Fruit fly (Drosophila melanogaster): ENCODE measurements around the gene Ncoa6.

Ncoa6 gene

dm6 chr2L:5326414-5327265 is at the start of gene Ncoa6, which contains the start of gene cype (continued):
- TF ChIP-seq Awh (GFP tag; IDR thresholded peaks at IDR 0.05) (0 out of 2 replicates have a peak, but pooled peaks have one; percentile 5), CG10366 (GFP tag; IDR thresholded peaks at IDR 0.05) (peak; percentile 31), Oli (tag; optimal IDR thresholded peaks at IDR 0.05) (peak; percentile 38), slbo (GFP tag; IDR thresholded peaks at IDR 0.05) (peak; percentile 57), seq (GFP tag; IDR thresholded peaks at IDR 0.05) (no peak; the same call in 1 of the 2 replicates), CG4424 (GFP tag; optimal IDR thresholded peaks at IDR 0.05) (peak; percentile 35), CG33213 (GFP tag; optimal IDR thresholded peaks at IDR 0.05) (peak; percentile 17), Max (GFP tag; optimal IDR thresholded peaks at IDR 0.05) (no peak), tio (GFP tag; optimal IDR thresholded peaks at IDR 0.05) (no peak), cad (GFP tag; optimal IDR thresholded peaks at IDR 0.05) (no peak), CG14014 (GFP tag; IDR thresholded peaks at IDR 0.05) (0 out of 2 replicates have a peak, but pooled peaks have one; percentile 21), amos (GFP tag; IDR thresholded peaks at IDR 0.05; ENCODE audit: partially characterized antibody) (peak; percentile 88), Mes4 (GFP tag; optimal IDR thresholded peaks at IDR 0.05) (no peak), Hey (tag; optimal IDR thresholded peaks at IDR 0.05) (no peak), salm (tag; optimal IDR thresholded peaks at IDR 0.05) (no peak), Side (GFP tag; optimal IDR thresholded peaks at IDR 0.05) (no peak), twi (tag; optimal IDR thresholded peaks at IDR 0.05) (peak; percentile 38), Hr3 (GFP tag; optimal IDR thresholded peaks at IDR 0.05) (peak; percentile 62), Oaz (GFP tag; IDR thresholded peaks at IDR 0.05) (no peak), lilli (GFP tag; optimal IDR thresholded peaks at IDR 0.05) (peak; percentile 45), Opbp (GFP tag; IDR thresholded peaks at IDR 0.05; ENCODE audit: partially characterized antibody) (peak; percentile 76; the same call in 2 of the 3 replicates), Atf6 (GFP tag; IDR thresholded peaks at IDR 0.05) (no peak), Myb (GFP tag; optimal IDR thresholded peaks at IDR 0.05) (no peak), crp (GFP tag; optimal IDR thresholded peaks at IDR 0.05) (no peak), ham (GFP tag; IDR thresholded peaks at IDR 0.05) (no peak), CG6175 (GFP tag; IDR thresholded peaks at IDR 0.05) (no peak), Eip74EF (GFP tag; optimal IDR thresholded peaks at IDR 0.05) (no peak), ind (GFP tag; optimal IDR thresholded peaks at IDR 0.05) (peak; percentile 32), gt (GFP tag; IDR thresholded peaks at IDR 0.05) (no peak), Med (GFP tag) (peak; percentile 79), CG1832 (GFP tag; optimal IDR thresholded peaks at IDR 0.05) (no peak), CG31365 (tag; optimal IDR thresholded peaks at IDR 0.05) (no peak), dmrt99B (tag; optimal IDR thresholded peaks at IDR 0.05) (peak; percentile 47), sob (GFP tag; IDR thresholded peaks at IDR 0.05) (0 out of 2 replicates have a peak, but pooled peaks have one; percentile 40), Pdp1 (GFP tag; optimal IDR thresholded peaks at IDR 0.05) (no peak), CG6683 (GFP tag; optimal IDR thresholded peaks at IDR 0.05) (no peak), sim (GFP tag; IDR thresholded peaks at IDR 0.05) (no peak), bbx (GFP tag; IDR thresholded peaks at IDR 0.05; ENCODE audit: partially characterized antibody) (peak; percentile 84), grn (GFP tag; optimal IDR thresholded peaks at IDR 0.05) (no peak), CG8388 (GFP tag; optimal IDR thresholded peaks at IDR 0.05) (peak; percentile 36), CG4617 (GFP tag; optimal IDR thresholded peaks at IDR 0.05; ENCODE audit: borderline replicate concordance) (peak; percentile 2), sr (GFP tag; IDR thresholded peaks at IDR 0.05) (no peak), NfI (GFP tag; optimal IDR thresholded peaks at IDR 0.05) (peak; percentile 37), luna (GFP tag; optimal IDR thresholded peaks at IDR 0.05) (no peak), Doc2 (GFP tag; IDR thresholded peaks at IDR 0.05) (no peak), CG8765 (GFP tag; IDR thresholded peaks at IDR 0.05) (peak; percentile 92), CG6272 (GFP tag; IDR thresholded peaks at IDR 0.05) (0 out of 2 replicates have a peak, but pooled peaks have one; percentile 4), Dll (GFP tag; IDR thresholded peaks at IDR 0.05; ENCODE audit: partially characterized antibody) (peak; percentile 88), Usf (GFP tag; optimal IDR thresholded peaks at IDR 0.05) (no peak)

All from whole organism, embryonic.